2 fruit fly cellular contexts compared by ENCODE assay signal in the genomic region with DNA sequence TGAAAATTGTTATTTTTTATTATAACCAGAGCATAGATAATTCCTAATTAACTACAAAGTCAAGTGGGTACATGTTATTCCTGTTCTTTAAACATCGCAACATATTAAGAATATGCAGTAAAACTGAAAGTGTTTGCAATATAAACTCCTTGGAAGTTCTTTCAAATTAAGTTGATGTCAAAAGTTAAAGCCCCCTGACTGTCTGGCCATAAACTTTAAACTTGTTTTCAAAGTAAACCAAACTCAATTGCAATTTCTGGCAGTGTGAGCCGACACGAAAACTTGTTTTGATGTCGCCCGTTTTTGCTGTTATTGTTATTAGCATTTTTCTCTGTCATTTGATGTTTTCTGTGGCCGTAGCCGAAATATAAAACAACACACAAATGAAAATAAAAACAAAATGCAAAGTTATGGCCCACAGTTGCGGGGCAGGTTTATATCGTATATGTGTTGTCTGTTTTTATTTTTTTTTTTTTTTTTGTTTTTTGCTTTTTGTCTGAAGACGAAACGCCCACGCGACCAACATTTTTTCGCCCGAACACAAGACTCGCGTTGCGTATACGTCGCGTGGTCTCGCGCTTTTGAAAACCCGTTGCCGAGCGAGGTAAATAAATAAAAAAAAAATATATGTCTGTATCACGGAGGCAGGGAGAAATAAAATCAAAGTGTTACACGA.
TF ChIP-seq lines count a peak whose summit lies in the region.

No protein-coding gene starts in this region.

TF ChIP-seq in whole organism, embryonic, 481 proteins besides CTCF, POLR2A, EP300 and RAD21 (continued from another document and continues in another):
- peak; percentile 32 for TF ChIP-seq phol (tag; optimal IDR thresholded peaks at IDR 0.05; lab: Kevin White, UChicago)
- peak; percentile 27 for TF ChIP-seq CG2120 (GFP tag; optimal IDR thresholded peaks at IDR 0.05; lab: Kevin White, UChicago)
- peak; percentile 10 for TF ChIP-seq Dek (tag; optimal IDR thresholded peaks at IDR 0.05; lab: Kevin White, UChicago)
- no peak for TF ChIP-seq prd (optimal IDR thresholded peaks at IDR 0.05; lab: Kevin White, UChicago)
- TF ChIP-seq prd (GFP tag; IDR thresholded peaks at IDR 0.05; lab: Robert Waterston, UW): no peak
- peak; percentile 31 for TF ChIP-seq Meics (GFP tag; optimal IDR thresholded peaks at IDR 0.05; lab: Kevin White, UChicago)
- no peak for TF ChIP-seq Sry-β (GFP tag; optimal IDR thresholded peaks at IDR 0.05; lab: Kevin White, UChicago)
- peak; percentile 82; the same call in 2 of the 3 replicates for TF ChIP-seq sr (GFP tag; IDR thresholded peaks at IDR 0.05; lab: Robert Waterston, UW)
- TF ChIP-seq CG14860 (GFP tag; IDR thresholded peaks at IDR 0.05; lab: Robert Waterston, UW; ENCODE audit: partially characterized antibody): no peak
- peak; percentile 17 for TF ChIP-seq CG7556 (GFP tag; optimal IDR thresholded peaks at IDR 0.05; lab: Kevin White, UChicago)
- TF ChIP-seq CG6813 (GFP tag; optimal IDR thresholded peaks at IDR 0.05; lab: Kevin White, UChicago): no peak
- 0 out of 2 replicates have a peak, but pooled peaks have one; percentile 15 for TF ChIP-seq Oaz (GFP tag; IDR thresholded peaks at IDR 0.05; lab: Robert Waterston, UW)
- peak; percentile 29 for TF ChIP-seq CG2712 (tag; optimal IDR thresholded peaks at IDR 0.05; lab: Kevin White, UChicago)
- no peak for TF ChIP-seq CG17186 (GFP tag; optimal IDR thresholded peaks at IDR 0.05; lab: Kevin White, UChicago)
- TF ChIP-seq CG3847 (GFP tag; IDR thresholded peaks at IDR 0.05; lab: Robert Waterston, UW): 0 out of 2 replicates have a peak, but pooled peaks have one; percentile 21
- peak in 1 of 2 experiments; percentile 72 for TF ChIP-seq Hr51 (GFP tag; optimal IDR thresholded peaks at IDR 0.05; lab: Kevin White, UChicago)
- TF ChIP-seq CG18011 (GFP tag; optimal IDR thresholded peaks at IDR 0.05; lab: Kevin White, UChicago): no peak
- no peak for TF ChIP-seq lov (optimal IDR thresholded peaks at IDR 0.05; lab: Kevin White, UChicago)
- 0 out of 3 replicates have a peak, but pooled peaks have one; percentile 13 for TF ChIP-seq lov (GFP tag; IDR thresholded peaks at IDR 0.05; lab: Robert Waterston, UW)
- TF ChIP-seq CG7786 (GFP tag; optimal IDR thresholded peaks at IDR 0.05; lab: Kevin White, UChicago): no peak
- TF ChIP-seq onecut (GFP tag; IDR thresholded peaks at IDR 0.05; lab: Robert Waterston, UW): peak; percentile 4; the same call in 1 of the 2 replicates
- peak; percentile 49; the same call in 1 of the 3 replicates for TF ChIP-seq CG17361 (GFP tag; IDR thresholded peaks at IDR 0.05; lab: Robert Waterston, UW)
- peak; percentile 2 for TF ChIP-seq CG3281 (GFP tag; optimal IDR thresholded peaks at IDR 0.05; lab: Kevin White, UChicago)
- peak; percentile 61 for TF ChIP-seq CoRest (tag; optimal IDR thresholded peaks at IDR 0.05; lab: Kevin White, UChicago)
- peak; percentile 20; the same call in 1 of the 2 replicates for TF ChIP-seq E2f1 (GFP tag; IDR thresholded peaks at IDR 0.05; lab: Robert Waterston, UW)
- TF ChIP-seq CHES-1-like (GFP tag; optimal IDR thresholded peaks at IDR 0.05; lab: Kevin White, UChicago): no peak
- no peak for TF ChIP-seq bsh (GFP tag; optimal IDR thresholded peaks at IDR 0.05; lab: Kevin White, UChicago)
- TF ChIP-seq tgo (GFP tag; IDR thresholded peaks at IDR 0.05; lab: Robert Waterston, UW): peak; percentile 43; the same call in 2 of the 3 replicates
- TF ChIP-seq CG13424 (tag; optimal IDR thresholded peaks at IDR 0.05; lab: Kevin White, UChicago): peak; percentile 42
- TF ChIP-seq CG14050 (GFP tag; IDR thresholded peaks at IDR 0.05; lab: Robert Waterston, UW): no peak; the same call in 2 of the 3 replicates
- peak; percentile 55 for TF ChIP-seq CG11504 (tag; optimal IDR thresholded peaks at IDR 0.05; lab: Kevin White, UChicago)
- no peak for TF ChIP-seq klu (GFP tag; IDR thresholded peaks at IDR 0.05; lab: Robert Waterston, UW)
- peak; percentile 62 for TF ChIP-seq Sox102F (GFP tag; optimal IDR thresholded peaks at IDR 0.05; lab: Kevin White, UChicago)
- no peak for TF ChIP-seq Tbp (GFP tag; optimal IDR thresholded peaks at IDR 0.05; lab: Kevin White, UChicago)
- TF ChIP-seq Deaf1 (tag; optimal IDR thresholded peaks at IDR 0.05; lab: Kevin White, UChicago): peak; percentile 39
- TF ChIP-seq nmo (GFP tag; optimal IDR thresholded peaks at IDR 0.05; lab: Kevin White, UChicago): peak; percentile 41
- no peak for TF ChIP-seq salm (tag; optimal IDR thresholded peaks at IDR 0.05; lab: Kevin White, UChicago)
- peak; percentile 3 for TF ChIP-seq nau (GFP tag; optimal IDR thresholded peaks at IDR 0.05; lab: Kevin White, UChicago)
- 0 out of 2 replicates have a peak, but pooled peaks have one; percentile 16 for TF ChIP-seq vvl (GFP tag; IDR thresholded peaks at IDR 0.05; lab: Robert Waterston, UW)
- peak; percentile 30; the same call in 1 of the 2 replicates for TF ChIP-seq Rfx (GFP tag; IDR thresholded peaks at IDR 0.05; lab: Robert Waterston, UW)
- no peak for TF ChIP-seq CG11560 (tag; IDR thresholded peaks at IDR 0.05; lab: Robert Waterston, UW)
- peak; percentile 21 for TF ChIP-seq mam (GFP tag; optimal IDR thresholded peaks at IDR 0.05; lab: Kevin White, UChicago)
- no peak for TF ChIP-seq MESR4 (GFP tag; optimal IDR thresholded peaks at IDR 0.05; lab: Kevin White, UChicago)
- TF ChIP-seq ase (GFP tag; IDR thresholded peaks at IDR 0.05; lab: Robert Waterston, UW): no peak
- no peak for TF ChIP-seq Dip2 (GFP tag; IDR thresholded peaks at IDR 0.05; lab: Robert Waterston, UW)
- TF ChIP-seq sd (tag; optimal IDR thresholded peaks at IDR 0.05; lab: Kevin White, UChicago): peak; percentile 69
- TF ChIP-seq Med (GFP tag; lab: Kevin White, UChicago): peak; percentile 72
- peak; percentile 7 for TF ChIP-seq Nf-YC (tag; optimal IDR thresholded peaks at IDR 0.05; lab: Kevin White, UChicago)
- TF ChIP-seq abd-A (tag; optimal IDR thresholded peaks at IDR 0.05; lab: Kevin White, UChicago): peak; percentile 24
- 0 out of 2 replicates have a peak, but pooled peaks have one; percentile 16 for TF ChIP-seq E2f2 (GFP tag; IDR thresholded peaks at IDR 0.05; lab: Robert Waterston, UW)
- TF ChIP-seq Drgx (GFP tag; IDR thresholded peaks at IDR 0.05; lab: Robert Waterston, UW): peak; percentile 75
- no peak for TF ChIP-seq CG4707 (GFP tag; optimal IDR thresholded peaks at IDR 0.05; lab: Kevin White, UChicago)
- peak; percentile 50 for TF ChIP-seq CG7839 (tag; optimal IDR thresholded peaks at IDR 0.05; lab: Kevin White, UChicago)
- TF ChIP-seq sisA (GFP tag; IDR thresholded peaks at IDR 0.05; lab: Robert Waterston, UW): no peak
- peak; percentile 12 for TF ChIP-seq zfh2 (GFP tag; optimal IDR thresholded peaks at IDR 0.05; lab: Kevin White, UChicago)
- TF ChIP-seq CG12391 (tag; optimal IDR thresholded peaks at IDR 0.05; lab: Kevin White, UChicago): peak; percentile 13
- TF ChIP-seq CG1603 (tag; optimal IDR thresholded peaks at IDR 0.05; lab: Kevin White, UChicago): peak; percentile 4
- no peak for TF ChIP-seq otp (GFP tag; IDR thresholded peaks at IDR 0.05; lab: Robert Waterston, UW)
- no peak for TF ChIP-seq pho (GFP tag; optimal IDR thresholded peaks at IDR 0.05; lab: Kevin White, UChicago)
- TF ChIP-seq Hr78 (GFP tag; optimal IDR thresholded peaks at IDR 0.05; lab: Kevin White, UChicago): no peak

TF ChIP-seq in whole organism, prepupa, 60 proteins besides CTCF, POLR2A, EP300 and RAD21 (continued from another document):
- peak; percentile 4 for TF ChIP-seq CG16779 (tag; optimal IDR thresholded peaks at IDR 0.05; lab: Kevin White, UChicago)
- peak; percentile 6 for TF ChIP-seq vri (GFP tag; optimal IDR thresholded peaks at IDR 0.05; lab: Kevin White, UChicago)
- TF ChIP-seq Ets21C (GFP tag; optimal IDR thresholded peaks at IDR 0.05; lab: Kevin White, UChicago): no peak
- peak; percentile 90 for TF ChIP-seq eg (GFP tag; IDR thresholded peaks at IDR 0.05; lab: Robert Waterston, UW)
